Worm (Caenorhabditis elegans) whole organism, midembryonic: ENCODE results near the gene C17A2.7.
"Not testable (repeated sequence)": the region's sequence is repeated elsewhere in the genome, so short reads cannot be mapped to it uniquely, and the experiment has no call there.

Experiments used
- T22C8.4 ChIP-seq: fragments of 200-800 bp; sonication (Bioruptor generic); IDR thresholded peaks from 2 replicates; pipeline ENCODE4 v1.3.6; 2022; ENCODE audit warnings: missing genetic modification characterization, missing compliant biosample characterization
- cog-1 ChIP-seq: sonication (generic microtip); optimal IDR thresholded peaks from 2 replicates; lab custom pipeline; 2016; ENCODE audit warnings: missing genetic modification characterization, missing compliant biosample characterization
- flt-1 ChIP-seq: fragments of 200-800 bp; sonication (Bioruptor generic); IDR thresholded peaks from 2 replicates; pipeline ENCODE4 v1.3.6; 2022; ENCODE audit warnings: missing genetic modification characterization, missing compliant biosample characterization
- klf-2 ChIP-seq: fragments of 200-800 bp; sonication (Bioruptor generic); conservative IDR thresholded peaks from 2 replicates; pipeline ENCODE4 v1.3.6; 2022; ENCODE audit warnings: missing genetic modification reagents, missing genetic modification characterization, missing compliant biosample characterization
- med-1 ChIP-seq: sonication (generic microtip); optimal IDR thresholded peaks from 2 replicates; lab custom pipeline; 2017; ENCODE audit warnings: missing genetic modification characterization, mild to moderate bottlenecking, missing compliant biosample characterization, antibody characterized with exemption, missing genetic modification reagents; ENCODE audit not compliant: insufficient read depth
- ref-1 ChIP-seq: fragments of 200-800 bp; sonication (Bioruptor generic); conservative IDR thresholded peaks from 2 replicates; pipeline ENCODE4 v1.3.6; 2022; ENCODE audit warnings: missing genetic modification reagents, missing genetic modification characterization, missing compliant biosample characterization
- tab-1 ChIP-seq: fragments of 200-800 bp; sonication (Bioruptor generic); IDR thresholded peaks from 2 replicates; pipeline ENCODE4 v1.3.6; 2022; ENCODE audit warnings: missing genetic modification characterization, missing compliant biosample characterization
- ztf-23 ChIP-seq: fragments of 200-800 bp; sonication (Bioruptor generic); IDR thresholded peaks from 2 replicates; pipeline ENCODE4 v1.3.6; 2022; ENCODE audit warnings: missing genetic modification reagents, missing genetic modification characterization, missing compliant biosample characterization
- ztf-29 ChIP-seq: fragments of 200-800 bp; sonication (Bioruptor generic); IDR thresholded peaks from 2 replicates; pipeline ENCODE4 v1.3.6; 2022; ENCODE audit warnings: missing genetic modification reagents, missing genetic modification characterization, missing compliant biosample characterization

DNA sequence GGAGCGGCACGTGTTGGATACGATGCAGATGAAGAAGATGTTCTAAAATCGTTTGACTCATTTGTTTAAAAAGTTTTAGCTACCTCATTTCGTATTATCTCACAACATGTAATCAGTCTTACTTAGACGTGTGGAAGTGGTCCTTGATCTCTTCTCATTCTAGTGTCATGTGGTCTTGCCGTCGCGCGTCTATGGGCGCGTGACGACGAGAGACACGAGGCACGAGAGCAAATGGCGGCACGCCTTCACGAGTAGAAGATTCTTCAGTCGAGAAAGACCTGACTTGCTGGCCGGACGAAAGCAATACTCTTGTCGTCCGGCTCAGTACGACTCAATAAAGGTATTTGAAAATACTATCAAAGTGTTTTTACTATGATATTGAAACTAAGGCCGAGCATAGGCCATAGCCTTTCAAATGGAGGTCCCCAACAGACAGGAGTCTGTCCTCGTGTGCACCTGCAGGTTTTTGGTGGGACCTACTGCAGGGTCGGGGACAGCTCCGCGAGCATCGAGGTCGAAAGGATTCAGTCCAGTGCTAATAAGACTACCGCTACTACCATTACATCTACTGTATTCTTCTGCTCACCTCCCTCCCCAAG is 26.9 kb downstream of the C17A2.7 start, which contains the start of gene fbxa-24:
- TF ChIP-seq ref-1 (GFP tag; lab: Robert Waterston, UW); cog-1; ztf-29 (GFP tag; lab: Robert Waterston, UW); med-1; klf-2 (GFP tag; lab: Robert Waterston, UW); flt-1 (GFP tag; lab: Robert Waterston, UW); T22C8.4 (GFP tag; lab: Robert Waterston, UW); tab-1 (GFP tag; lab: Robert Waterston, UW); ztf-23 (GFP tag; lab: Robert Waterston, UW): not testable (repeated sequence)
